Worm (Caenorhabditis elegans): Measurements from ENCODE around the gene jip-1.

- no peak for TF ChIP-seq ceh-13 (GFP tag; optimal IDR thresholded peaks at IDR 0.05)
- no peak for TF ChIP-seq ama-1 (optimal IDR thresholded peaks at IDR 0.05)
- TF ChIP-seq hnd-1 (tag; optimal IDR thresholded peaks at IDR 0.05), result no peak
- no peak for TF ChIP-seq ets-7 (tag; optimal IDR thresholded peaks at IDR 0.05)
- no peak for TF ChIP-seq ceh-36 (tag; optimal IDR thresholded peaks at IDR 0.05)
- no peak for TF ChIP-seq B0310.2 (tag; optimal IDR thresholded peaks at IDR 0.05)
- no peak for TF ChIP-seq tbx-11 (GFP tag; IDR thresholded peaks at IDR 0.05)
- TF ChIP-seq flt-1 (GFP tag; IDR thresholded peaks at IDR 0.05), result no peak
- TF ChIP-seq sea-1 (GFP tag; conservative IDR thresholded peaks at IDR 0.05), result no peak
- no peak for TF ChIP-seq tbx-37 (GFP tag; conservative IDR thresholded peaks at IDR 0.05)
- TF ChIP-seq pes-1 (GFP tag; IDR thresholded peaks at IDR 0.05), result no peak
- no peak for TF ChIP-seq scrt-1 (GFP tag; IDR thresholded peaks at IDR 0.05)
Observed at ce11 chrII:1306550-1306949, 20.2 kb upstream of the jip-1 start.

Data from whole organism, early embryonic.